Fruit fly (Drosophila melanogaster): Measurements from ENCODE around the gene Phb1.

- TF ChIP-seq CTCF (optimal IDR thresholded peaks at IDR 0.05) (no peak), CG8478 (optimal IDR thresholded peaks at IDR 0.05) (no peak)
These were observed 20.4 kb upstream of the Phb1 start for dm6 chr2L:19144115-19144514.
